Worm (Caenorhabditis elegans): Measurements from ENCODE around the gene K08E3.2.

K08E3.2 gene

DNA sequence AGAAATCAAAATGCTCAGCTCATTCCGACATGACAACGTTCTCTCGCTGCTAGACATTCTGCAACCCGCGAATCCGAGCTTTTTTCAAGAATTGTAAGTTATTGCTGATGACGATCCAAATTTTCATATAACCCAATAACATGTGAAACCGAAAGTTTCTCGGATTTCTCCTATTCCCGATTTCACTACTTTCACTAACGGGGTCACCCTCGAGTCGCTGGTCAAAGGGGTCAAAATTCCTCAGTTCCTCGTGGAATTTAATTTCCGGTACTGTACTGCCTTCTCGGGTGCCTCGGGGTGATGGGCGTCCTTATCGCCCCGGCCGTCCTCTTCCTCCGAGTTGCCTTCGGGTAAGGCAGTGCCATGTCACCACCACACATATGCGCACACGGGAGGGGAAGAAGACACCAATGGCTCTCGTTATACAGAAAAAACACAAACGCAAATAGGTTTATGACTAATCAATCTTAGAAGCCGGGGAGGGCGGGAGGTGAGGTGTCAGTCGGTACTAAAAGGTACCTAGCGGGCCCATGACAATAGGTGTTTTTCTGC is 28.2 kb downstream of the K08E3.2 start:
- TF ChIP-seq flt-1 (GFP tag; IDR thresholded peaks at IDR 0.05) (peak; percentile 55; the same call in 1 of the 2 replicates), ztf-23 (GFP tag; IDR thresholded peaks at IDR 0.05) (no peak), klf-2 (GFP tag; conservative IDR thresholded peaks at IDR 0.05) (no peak), tab-1 (GFP tag; IDR thresholded peaks at IDR 0.05) (peak; percentile 59; the same call in 1 of the 2 replicates), cog-1 (tag; optimal IDR thresholded peaks at IDR 0.05) (peak; percentile 4), ref-1 (GFP tag; conservative IDR thresholded peaks at IDR 0.05) (no peak), med-1 (GFP tag; optimal IDR thresholded peaks at IDR 0.05; ENCODE audit: insufficient read depth) (no peak), T22C8.4 (GFP tag; IDR thresholded peaks at IDR 0.05) (no peak), ztf-29 (GFP tag; IDR thresholded peaks at IDR 0.05) (no peak)

DNA sequence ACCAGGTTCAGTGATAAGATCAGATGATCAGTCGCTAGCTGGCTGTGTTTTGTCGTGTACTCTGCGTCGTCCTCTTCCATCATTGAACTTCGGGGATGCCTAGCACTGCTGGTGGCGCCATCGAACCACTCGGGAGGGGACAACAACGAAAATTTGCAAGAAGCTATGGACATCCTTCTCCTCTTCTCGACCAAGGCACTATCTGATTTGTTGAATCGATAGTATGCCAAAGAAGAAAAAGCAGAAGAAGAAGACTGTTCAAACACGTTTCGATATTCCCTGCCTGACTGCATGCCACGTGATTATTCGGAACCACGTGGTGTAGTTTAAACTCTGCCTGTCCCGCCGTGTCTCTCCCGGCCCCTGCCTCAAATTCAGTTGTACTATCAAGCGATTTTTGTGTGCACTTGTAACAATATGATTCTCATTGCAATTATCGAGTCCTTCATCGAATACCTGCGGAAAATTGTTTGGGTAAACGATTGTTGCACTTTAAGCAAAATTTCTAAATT is 29.2 kb downstream of the K08E3.2 start:
- TF ChIP-seq ztf-23 (GFP tag; IDR thresholded peaks at IDR 0.05), result no peak
- TF ChIP-seq ztf-29 (GFP tag; IDR thresholded peaks at IDR 0.05), result no peak
- TF ChIP-seq flt-1 (GFP tag; IDR thresholded peaks at IDR 0.05), result no peak
- no peak for TF ChIP-seq cog-1 (tag; optimal IDR thresholded peaks at IDR 0.05)
- TF ChIP-seq klf-2 (GFP tag; conservative IDR thresholded peaks at IDR 0.05), result no peak
- no peak for TF ChIP-seq tab-1 (GFP tag; IDR thresholded peaks at IDR 0.05)
- no peak for TF ChIP-seq med-1 (GFP tag; optimal IDR thresholded peaks at IDR 0.05; ENCODE audit: insufficient read depth)
- no peak for TF ChIP-seq T22C8.4 (GFP tag; IDR thresholded peaks at IDR 0.05)
- TF ChIP-seq ref-1 (GFP tag; conservative IDR thresholded peaks at IDR 0.05), result no peak

DNA sequence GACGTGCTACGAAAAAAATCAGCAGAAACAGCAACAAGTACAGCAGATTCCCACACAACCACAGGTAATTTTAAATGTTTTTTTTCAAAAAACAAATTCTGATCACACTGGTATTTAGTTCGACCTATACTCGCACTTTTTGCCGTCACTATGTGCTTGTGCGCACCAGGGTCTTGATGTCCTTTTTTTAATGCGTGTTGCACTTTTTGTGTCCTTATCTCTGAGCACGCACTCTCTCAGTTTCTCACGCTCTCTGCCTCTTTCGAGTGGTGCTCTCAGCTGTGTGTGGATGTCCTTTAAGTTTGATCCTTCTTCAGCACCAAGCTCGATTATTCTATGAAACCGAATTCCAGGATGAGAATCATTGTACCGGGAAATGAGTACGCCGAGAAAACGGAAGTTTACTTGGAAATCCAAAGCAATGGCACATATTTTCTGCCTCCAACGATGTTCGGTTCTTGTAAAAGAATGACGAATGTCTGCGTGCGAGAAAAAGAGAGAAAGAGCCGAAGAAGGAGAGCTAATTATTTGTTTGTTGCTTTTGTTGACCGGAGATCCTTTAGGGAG is 30.0 kb downstream of the K08E3.2 start:
- TF ChIP-seq klf-2 (GFP tag; conservative IDR thresholded peaks at IDR 0.05) (no peak), ref-1 (GFP tag; conservative IDR thresholded peaks at IDR 0.05) (no peak; the same call in 1 of the 2 replicates), ztf-29 (GFP tag; IDR thresholded peaks at IDR 0.05) (no peak)

DNA sequence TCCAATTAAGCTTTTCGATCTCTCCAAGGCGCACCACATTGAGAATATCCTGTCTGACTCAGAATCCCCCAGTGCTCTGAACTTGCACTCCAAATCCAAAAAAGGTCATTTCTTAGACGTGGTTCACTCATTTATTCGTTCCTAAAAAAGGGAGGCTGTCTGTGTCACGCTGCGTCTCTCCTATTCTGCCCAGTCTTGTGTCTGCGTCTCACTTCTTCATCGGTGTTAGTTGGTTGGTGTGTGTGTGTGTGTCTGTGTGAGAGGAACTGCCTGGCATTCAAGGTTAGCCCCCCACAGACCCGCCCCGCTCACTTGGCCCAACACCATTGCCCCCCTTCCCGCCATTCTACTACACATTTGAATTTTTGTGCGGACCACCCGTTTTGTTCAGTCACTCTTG is 31.0 kb downstream of the K08E3.2 start:
- peak; percentile 82 for TF ChIP-seq flt-1 (GFP tag; IDR thresholded peaks at IDR 0.05)
- peak; percentile 55; the same call in 1 of the 2 replicates for TF ChIP-seq ztf-23 (GFP tag; IDR thresholded peaks at IDR 0.05)
- TF ChIP-seq tab-1 (GFP tag; IDR thresholded peaks at IDR 0.05), result 0 out of 2 replicates have a peak, but pooled peaks have one; percentile 73
- no peak for TF ChIP-seq med-1 (GFP tag; optimal IDR thresholded peaks at IDR 0.05; ENCODE audit: insufficient read depth)
- TF ChIP-seq T22C8.4 (GFP tag; IDR thresholded peaks at IDR 0.05), result no peak

DNA sequence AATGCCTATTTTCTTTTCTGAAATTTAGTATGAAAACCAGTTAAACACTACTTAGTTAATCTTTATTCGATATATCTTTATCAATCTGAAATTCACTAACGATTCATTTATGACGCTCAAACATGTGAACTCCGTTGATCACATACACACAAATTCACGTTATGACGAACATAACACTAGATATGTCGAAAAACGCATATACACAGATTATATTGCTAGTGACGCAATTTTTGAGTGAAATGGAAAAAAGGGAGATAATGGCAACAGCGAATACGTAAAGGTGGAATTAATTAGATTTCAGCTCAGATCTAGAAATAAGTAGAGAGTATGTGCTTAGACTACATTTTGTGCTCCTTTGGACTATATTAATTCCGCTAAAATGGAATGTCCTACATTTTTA is 31.7 kb downstream of the K08E3.2 start:
- TF ChIP-seq ref-1 (GFP tag; conservative IDR thresholded peaks at IDR 0.05), result no peak
- TF ChIP-seq ztf-23 (GFP tag; IDR thresholded peaks at IDR 0.05), result no peak
- TF ChIP-seq med-1 (GFP tag; optimal IDR thresholded peaks at IDR 0.05; ENCODE audit: insufficient read depth), result no peak
- no peak for TF ChIP-seq T22C8.4 (GFP tag; IDR thresholded peaks at IDR 0.05)
- TF ChIP-seq cog-1 (tag; optimal IDR thresholded peaks at IDR 0.05), result no peak
- no peak for TF ChIP-seq klf-2 (GFP tag; conservative IDR thresholded peaks at IDR 0.05)
- no peak for TF ChIP-seq ztf-29 (GFP tag; IDR thresholded peaks at IDR 0.05)
- TF ChIP-seq flt-1 (GFP tag; IDR thresholded peaks at IDR 0.05), result no peak
- no peak for TF ChIP-seq tab-1 (GFP tag; IDR thresholded peaks at IDR 0.05)

DNA sequence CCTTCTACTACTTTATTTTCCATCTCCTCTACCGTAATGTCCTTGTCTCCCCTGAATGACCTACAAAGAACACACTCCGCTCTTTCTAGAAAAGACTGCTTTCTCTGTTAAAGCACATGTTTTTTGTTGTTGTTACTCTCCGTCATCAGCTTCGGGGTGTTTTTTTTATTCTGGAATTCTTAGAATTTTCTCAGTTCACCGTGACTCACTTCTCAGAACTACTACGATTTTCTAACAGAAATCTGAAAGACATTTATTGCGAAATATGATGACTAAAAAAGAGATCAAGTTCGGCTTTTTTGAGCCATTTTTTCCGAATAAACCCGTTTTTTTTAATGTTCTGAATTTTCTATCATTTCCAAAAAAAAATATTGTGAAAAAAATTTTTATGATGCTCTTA is 32.2 kb downstream of the K08E3.2 start:
- TF ChIP-seq ztf-29 (GFP tag; IDR thresholded peaks at IDR 0.05) (no peak), cog-1 (tag; optimal IDR thresholded peaks at IDR 0.05) (no peak), T22C8.4 (GFP tag; IDR thresholded peaks at IDR 0.05) (no peak), klf-2 (GFP tag; conservative IDR thresholded peaks at IDR 0.05) (no peak), flt-1 (GFP tag; IDR thresholded peaks at IDR 0.05) (no peak), ref-1 (GFP tag; conservative IDR thresholded peaks at IDR 0.05) (no peak), med-1 (GFP tag; optimal IDR thresholded peaks at IDR 0.05; ENCODE audit: insufficient read depth) (no peak), ztf-23 (GFP tag; IDR thresholded peaks at IDR 0.05) (no peak), tab-1 (GFP tag; IDR thresholded peaks at IDR 0.05) (no peak)

DNA sequence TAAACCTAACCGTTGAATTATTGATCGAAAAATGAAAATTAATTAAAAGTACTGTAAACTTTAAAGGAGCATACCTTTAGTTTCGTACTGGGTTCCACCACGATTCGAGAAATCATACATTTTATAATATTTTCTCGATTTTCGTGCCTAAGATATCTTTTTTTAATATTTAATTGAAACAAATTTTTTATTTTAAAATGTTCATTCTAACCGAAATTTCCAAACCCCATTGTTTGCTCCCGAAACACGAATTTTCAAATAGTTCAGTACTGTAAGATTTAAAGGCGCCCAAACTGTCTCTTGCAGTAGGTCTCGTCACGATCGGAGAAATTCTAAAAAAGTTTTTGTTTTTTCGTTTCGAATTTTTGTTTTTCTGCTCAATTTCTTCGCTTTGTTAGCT is 33.5 kb downstream of the K08E3.2 start:
- TF ChIP-seq T22C8.4 (GFP tag; IDR thresholded peaks at IDR 0.05) (no peak), ztf-29 (GFP tag; IDR thresholded peaks at IDR 0.05) (no peak), ref-1 (GFP tag; conservative IDR thresholded peaks at IDR 0.05) (no peak), cog-1 (tag; optimal IDR thresholded peaks at IDR 0.05) (no peak), flt-1 (GFP tag; IDR thresholded peaks at IDR 0.05) (no peak), tab-1 (GFP tag; IDR thresholded peaks at IDR 0.05) (no peak), med-1 (GFP tag; optimal IDR thresholded peaks at IDR 0.05; ENCODE audit: insufficient read depth) (no peak), klf-2 (GFP tag; conservative IDR thresholded peaks at IDR 0.05) (no peak), ztf-23 (GFP tag; IDR thresholded peaks at IDR 0.05) (no peak)

DNA sequence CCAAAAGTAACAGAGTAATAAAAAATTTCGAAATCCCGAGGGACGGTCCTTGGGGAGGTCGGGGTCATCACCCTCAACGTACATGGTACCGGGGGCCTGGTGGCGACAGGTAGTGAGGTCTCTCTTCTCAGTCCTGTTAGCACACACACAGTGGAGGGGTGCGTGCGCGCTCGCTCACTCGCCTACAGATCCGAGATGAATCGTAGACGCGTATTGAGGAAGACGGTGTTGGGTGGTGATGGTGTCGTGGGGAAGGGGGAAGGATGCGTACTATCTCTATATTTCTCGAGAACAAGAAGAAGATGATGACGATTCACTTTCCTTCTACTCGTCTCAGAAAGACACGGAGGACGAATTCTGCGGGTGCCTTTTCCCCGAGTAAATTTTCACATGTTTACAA is 34.7 kb downstream of the K08E3.2 start:
- 0 out of 2 replicates have a peak, but pooled peaks have one; percentile 47 for TF ChIP-seq flt-1 (GFP tag; IDR thresholded peaks at IDR 0.05)
- TF ChIP-seq ztf-23 (GFP tag; IDR thresholded peaks at IDR 0.05), result no peak
- TF ChIP-seq tab-1 (GFP tag; IDR thresholded peaks at IDR 0.05), result no peak; the same call in 1 of the 2 replicates
- no peak for TF ChIP-seq ref-1 (GFP tag; conservative IDR thresholded peaks at IDR 0.05)
- no peak for TF ChIP-seq klf-2 (GFP tag; conservative IDR thresholded peaks at IDR 0.05)
- no peak for TF ChIP-seq cog-1 (tag; optimal IDR thresholded peaks at IDR 0.05)

DNA sequence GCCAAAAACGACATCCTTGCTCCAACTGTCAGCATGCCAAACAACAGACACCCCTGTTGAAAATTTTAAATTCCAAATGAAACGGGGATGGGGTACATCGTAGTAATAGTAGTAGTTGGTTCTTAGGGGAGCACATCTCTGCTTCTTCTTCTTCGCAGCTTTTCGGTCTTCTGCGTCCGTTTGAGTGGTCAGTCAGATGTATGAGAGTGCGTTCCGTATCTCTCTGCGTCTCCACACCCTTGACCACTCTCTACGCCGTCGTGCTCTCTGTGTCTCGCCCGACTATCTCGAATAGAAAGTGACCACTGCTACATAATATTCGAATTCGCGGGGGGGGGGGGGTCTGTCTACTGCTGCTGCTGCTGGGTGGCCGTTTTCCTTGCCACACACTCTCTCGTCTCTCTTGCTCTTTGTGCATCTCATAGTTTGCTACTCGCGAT is 35.6 kb downstream of the K08E3.2 start:
- peak; percentile 66 for TF ChIP-seq cog-1 (tag; optimal IDR thresholded peaks at IDR 0.05)
- TF ChIP-seq med-1 (GFP tag; optimal IDR thresholded peaks at IDR 0.05; ENCODE audit: insufficient read depth), result no peak
- 0 out of 2 replicates have a peak, but pooled peaks have one; percentile 57 for TF ChIP-seq flt-1 (GFP tag; IDR thresholded peaks at IDR 0.05)

DNA sequence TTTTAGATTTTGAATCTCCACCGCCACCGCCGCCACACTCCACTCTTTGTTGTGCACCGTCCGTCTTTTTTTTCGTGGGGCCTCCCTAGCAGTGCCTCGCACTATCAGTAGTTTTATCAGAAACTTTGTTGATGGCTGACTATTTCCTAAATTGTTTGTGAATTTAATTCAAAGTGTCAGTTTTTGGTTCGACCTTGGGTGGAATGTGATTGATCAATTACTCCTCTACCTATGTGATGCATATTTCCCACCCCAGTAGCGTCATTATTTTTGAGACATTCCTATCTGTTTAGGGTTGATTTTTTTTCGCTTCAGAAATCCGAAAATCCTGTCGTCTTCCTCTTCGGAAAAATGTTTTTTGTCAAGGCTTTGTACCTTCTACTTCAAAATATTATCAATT is 37.8 kb downstream of the K08E3.2 start:
- TF ChIP-seq flt-1 (GFP tag; IDR thresholded peaks at IDR 0.05) (peak; percentile 30; the same call in 1 of the 2 replicates), T22C8.4 (GFP tag; IDR thresholded peaks at IDR 0.05) (no peak)

All from whole organism, midembryonic.